Worm (Caenorhabditis elegans) whole organism, L4/young adult: Measurements from ENCODE around the gene C06B8.2.

Source experiments
- W03F9.2 ChIP-seq: fragments of 150-350 bp; optimal IDR thresholded peaks from 2 replicates; lab custom pipeline; 2014; ENCODE audit warnings: missing biosample characterization, missing genetic modification characterization
- him-1 ChIP-seq: sonication (generic microtip); optimal IDR thresholded peaks from 2 replicates; lab custom pipeline; 2016; ENCODE audit warnings: missing genotype, missing genetic modification reagents, missing genetic modification characterization, missing compliant biosample characterization

DNA sequence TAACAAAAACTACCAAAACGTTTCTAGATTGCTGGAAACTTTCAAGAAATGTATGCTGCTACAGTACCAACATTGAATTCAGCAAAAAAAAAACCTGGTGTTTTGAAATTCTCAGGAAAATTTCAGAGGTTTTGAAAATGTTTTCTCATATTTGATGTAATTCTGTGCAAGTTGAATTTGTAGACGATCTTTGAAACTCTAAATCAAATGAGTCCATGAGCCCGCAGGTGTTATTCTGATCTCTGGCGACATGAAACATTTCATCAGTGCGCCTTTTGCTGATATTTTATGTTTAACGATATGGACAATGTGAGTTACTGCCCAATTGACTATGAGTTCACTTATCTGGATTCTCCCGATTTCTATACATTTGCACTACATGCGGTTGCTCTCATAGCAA, 15.1 kb upstream of the C06B8.2 start, which contains the start of gene srh-218:
- TF ChIP-seq him-1 (tag; lab: Kevin White, UChicago) (no peak), W03F9.2 (no peak)
